Worm (Caenorhabditis elegans): ENCODE results near the gene aly-3.

aly-3 gene

DNA sequence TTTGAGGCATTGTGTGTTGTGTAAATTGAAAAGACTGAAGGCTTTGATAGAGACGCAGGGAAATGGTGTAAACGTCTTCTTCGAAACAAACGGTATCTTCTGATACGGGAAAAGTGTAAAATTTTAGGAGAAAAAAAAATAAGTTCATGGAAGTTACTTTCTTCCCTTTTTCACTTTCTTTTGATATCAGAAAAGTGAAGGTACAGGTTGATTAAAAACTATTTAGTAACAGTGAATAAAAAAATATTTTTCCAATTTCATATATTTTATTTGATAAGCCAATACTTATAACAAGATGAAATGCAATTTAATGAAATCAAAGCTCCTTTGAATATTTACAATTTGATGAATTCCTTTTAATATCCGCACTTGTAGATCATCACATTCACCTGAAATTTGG, 12.7 kb upstream of the aly-3 start, which contains the start of gene col-129:
TSS of gene col-129 (minus strand) at position 101 of the 400 bp plus-strand sequence.
- no peak for TF ChIP-seq unc-62 (GFP tag; optimal IDR thresholded peaks at IDR 0.05)
- no peak for TF ChIP-seq unc-39 (tag; optimal IDR thresholded peaks at IDR 0.05)
- TF ChIP-seq nhr-12 (tag; optimal IDR thresholded peaks at IDR 0.05), result no peak
- TF ChIP-seq lin-15B (tag; optimal IDR thresholded peaks at IDR 0.05), result no peak
- no peak for TF ChIP-seq ceh-16 (tag; optimal IDR thresholded peaks at IDR 0.05)
- TF ChIP-seq ceh-28 (tag; optimal IDR thresholded peaks at IDR 0.05), result no peak
- no peak for TF ChIP-seq aly-2 (tag; optimal IDR thresholded peaks at IDR 0.05)
- TF ChIP-seq zag-1 (tag; optimal IDR thresholded peaks at IDR 0.05), result no peak
- no peak for TF ChIP-seq egl-27 (tag; optimal IDR thresholded peaks at IDR 0.05)
- no peak for TF ChIP-seq nhr-76 (tag; optimal IDR thresholded peaks at IDR 0.05)
- no peak for TF ChIP-seq lin-39 (tag; optimal IDR thresholded peaks at IDR 0.05)
- no peak for TF ChIP-seq nhr-23 (tag; optimal IDR thresholded peaks at IDR 0.05)
- TF ChIP-seq R02D3.7 (tag; optimal IDR thresholded peaks at IDR 0.05), result no peak
- TF ChIP-seq pqm-1 (tag; optimal IDR thresholded peaks at IDR 0.05), result no peak
- TF ChIP-seq jun-1 (tag; optimal IDR thresholded peaks at IDR 0.05), result no peak
- TF ChIP-seq fos-1 (tag; optimal IDR thresholded peaks at IDR 0.05), result no peak
- TF ChIP-seq elt-2 (tag; optimal IDR thresholded peaks at IDR 0.05), result no peak
- no peak for TF ChIP-seq mdl-1 (tag; optimal IDR thresholded peaks at IDR 0.05)
- TF ChIP-seq nfya-1 (tag; optimal IDR thresholded peaks at IDR 0.05; ENCODE audit: insufficient read depth), result no peak
- TF ChIP-seq mml-1 (tag; optimal IDR thresholded peaks at IDR 0.05), result no peak

DNA sequence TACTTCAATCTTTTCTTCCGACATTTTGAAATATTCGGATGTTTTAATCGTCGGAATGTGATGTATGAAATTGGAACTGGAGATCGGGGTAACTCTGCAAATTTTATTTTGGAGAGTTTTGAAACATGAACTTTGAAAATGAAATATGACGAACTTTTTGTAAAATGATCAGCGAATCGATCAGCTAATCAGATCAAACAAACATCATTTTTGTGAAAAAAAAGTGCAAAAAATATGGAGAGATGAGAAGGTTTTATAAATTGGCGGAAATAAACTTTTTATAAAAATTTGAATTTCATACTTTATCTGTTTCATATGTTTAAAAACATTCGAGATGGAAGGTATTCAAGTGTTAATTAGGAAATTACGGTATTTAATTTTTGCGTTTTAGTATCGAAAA, 11.6 kb upstream of the aly-3 start, which contains the start of gene dlc-2:
TSS of gene dlc-2 (minus strand) at position 101 of the 400 bp plus-strand sequence.
- no peak for TF ChIP-seq nhr-23 (tag; optimal IDR thresholded peaks at IDR 0.05)
- TF ChIP-seq nhr-77 (tag; optimal IDR thresholded peaks at IDR 0.05), result no peak
- no peak for TF ChIP-seq ceh-28 (tag; optimal IDR thresholded peaks at IDR 0.05)
- no peak for TF ChIP-seq egl-27 (tag; optimal IDR thresholded peaks at IDR 0.05)
- TF ChIP-seq nhr-237 (tag; optimal IDR thresholded peaks at IDR 0.05), result no peak
- no peak for TF ChIP-seq zag-1 (tag; optimal IDR thresholded peaks at IDR 0.05)
- no peak for TF ChIP-seq eor-1 (tag; optimal IDR thresholded peaks at IDR 0.05)
- TF ChIP-seq mml-1 (tag; optimal IDR thresholded peaks at IDR 0.05), result no peak
- TF ChIP-seq elt-3 (tag; optimal IDR thresholded peaks at IDR 0.05), result no peak
- no peak for TF ChIP-seq pha-4 (tag; optimal IDR thresholded peaks at IDR 0.05)
- no peak for TF ChIP-seq ceh-16 (tag; optimal IDR thresholded peaks at IDR 0.05)
- TF ChIP-seq nhr-12 (tag; optimal IDR thresholded peaks at IDR 0.05), result no peak
- TF ChIP-seq sea-2 (GFP tag; optimal IDR thresholded peaks at IDR 0.05), result no peak
- no peak for TF ChIP-seq ztf-4 (tag; optimal IDR thresholded peaks at IDR 0.05)
- no peak for TF ChIP-seq ZK546.5 (tag; optimal IDR thresholded peaks at IDR 0.05)
- TF ChIP-seq nhr-43 (tag; optimal IDR thresholded peaks at IDR 0.05; ENCODE audit: poor library complexity, severe bottlenecking), result no peak
- TF ChIP-seq fkh-10 (GFP tag; optimal IDR thresholded peaks at IDR 0.05), result no peak
- TF ChIP-seq snpc-4 (tag; optimal IDR thresholded peaks at IDR 0.05), result no peak
- no peak for TF ChIP-seq lin-39 (tag; optimal IDR thresholded peaks at IDR 0.05)

DNA sequence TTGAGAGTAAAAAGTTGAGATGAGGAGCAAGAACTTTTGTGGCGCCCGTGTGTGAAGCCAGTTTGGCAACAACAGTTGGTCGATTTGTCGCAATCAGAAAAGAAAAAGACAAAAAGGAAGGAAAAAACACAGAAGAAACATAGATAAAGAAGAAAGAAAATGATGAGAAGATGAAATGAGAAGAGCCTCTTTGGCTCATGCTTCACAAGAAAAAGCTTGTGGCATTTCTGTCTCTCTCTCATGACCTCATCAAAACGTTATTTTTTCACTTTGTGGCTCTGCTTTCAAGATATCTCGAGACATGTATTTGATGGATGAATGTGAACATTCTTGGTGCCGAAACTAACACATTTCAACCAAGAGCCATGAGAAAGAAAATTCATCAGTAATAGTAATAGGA, 10.0 kb upstream of the aly-3 start:
- TF ChIP-seq nfya-1 (tag; optimal IDR thresholded peaks at IDR 0.05; ENCODE audit: insufficient read depth) (peak; percentile 17), nhr-23 (tag; optimal IDR thresholded peaks at IDR 0.05) (no peak), fos-1 (tag; optimal IDR thresholded peaks at IDR 0.05) (no peak), nhr-12 (tag; optimal IDR thresholded peaks at IDR 0.05) (no peak), ceh-16 (tag; optimal IDR thresholded peaks at IDR 0.05) (no peak), egl-5 (tag; optimal IDR thresholded peaks at IDR 0.05) (peak; percentile 43), tbx-2 (tag; optimal IDR thresholded peaks at IDR 0.05) (no peak)

DNA sequence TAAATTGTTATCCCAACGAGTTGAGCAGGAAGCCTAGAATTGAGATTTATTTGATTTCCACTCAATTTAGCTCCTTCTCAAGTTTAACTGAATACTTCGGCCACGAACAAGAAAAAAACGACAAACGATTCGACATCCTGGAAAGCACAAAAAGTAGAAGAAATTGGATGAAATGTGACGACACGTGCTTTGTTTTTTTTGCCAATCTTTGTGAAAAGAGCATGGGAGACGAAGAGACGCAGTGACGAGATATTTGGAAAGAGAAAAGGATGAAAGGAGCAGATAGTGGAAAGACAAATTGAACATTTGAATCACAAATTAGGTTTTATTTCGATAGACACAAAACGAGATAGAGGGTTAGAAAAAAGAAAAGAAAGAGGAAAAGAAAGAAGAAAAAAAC, 8.6 kb upstream of the aly-3 start:
- TF ChIP-seq nfya-1 (tag; optimal IDR thresholded peaks at IDR 0.05; ENCODE audit: insufficient read depth) (peak; percentile 17), sea-2 (GFP tag; optimal IDR thresholded peaks at IDR 0.05) (no peak), fkh-10 (GFP tag; optimal IDR thresholded peaks at IDR 0.05) (peak; percentile 81)

DNA sequence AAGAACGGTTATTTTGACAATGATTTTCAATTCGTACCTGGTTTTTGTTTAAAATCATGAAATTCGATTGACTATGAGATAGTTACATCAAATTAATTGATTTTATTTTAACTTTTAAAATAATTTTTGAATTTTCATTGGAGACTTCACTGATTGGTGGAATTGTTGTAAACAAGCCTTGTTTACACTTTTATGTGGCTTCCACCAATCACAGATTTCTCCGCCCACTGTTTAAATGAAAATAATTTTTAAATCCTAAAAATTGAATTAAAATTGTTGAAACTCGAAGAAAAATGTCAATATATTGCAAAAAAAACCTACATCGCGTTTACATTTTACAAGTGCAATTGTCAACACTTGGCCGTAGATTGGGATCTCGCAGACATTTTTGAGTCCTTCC, 2.5 kb upstream of the aly-3 start:
- TF ChIP-seq ztf-4 (tag; optimal IDR thresholded peaks at IDR 0.05), result no peak
- TF ChIP-seq zag-1 (tag; optimal IDR thresholded peaks at IDR 0.05), result no peak
- no peak for TF ChIP-seq ZK546.5 (tag; optimal IDR thresholded peaks at IDR 0.05)
- TF ChIP-seq elt-3 (tag; optimal IDR thresholded peaks at IDR 0.05), result no peak
- TF ChIP-seq nfya-1 (tag; optimal IDR thresholded peaks at IDR 0.05; ENCODE audit: insufficient read depth), result peak; percentile 97
- TF ChIP-seq hmg-11 (tag; optimal IDR thresholded peaks at IDR 0.05), result no peak
